Worm (Caenorhabditis elegans) whole organism, L3 larva: ENCODE measurements around the gene C03H12.1.

Source experiments
- ama-1 ChIP-seq: fragments of 150-350 bp; optimal IDR thresholded peaks from 2 replicates; lab custom pipeline; 2018
- ceh-16 ChIP-seq: sonication (generic microtip); optimal IDR thresholded peaks from 2 replicates; lab custom pipeline; 2017; ENCODE audit warnings: missing biosample characterization, missing genetic modification characterization
- mdl-1 ChIP-seq: fragments of 150-350 bp; optimal IDR thresholded peaks from 2 replicates; lab custom pipeline; 2014; ENCODE audit warnings: missing biosample characterization, missing genetic modification characterization
- nhr-237 ChIP-seq: fragments of 150-350 bp; optimal IDR thresholded peaks from 2 replicates; lab custom pipeline; 2014; ENCODE audit warnings: missing biosample characterization, missing genetic modification characterization
- nhr-28 ChIP-seq: fragments of 150-350 bp; optimal IDR thresholded peaks from 2 replicates; lab custom pipeline; 2014; ENCODE audit warnings: missing biosample characterization, missing genetic modification characterization
- nhr-76 ChIP-seq: fragments of 150-350 bp; sonication (generic microtip); optimal IDR thresholded peaks from 5 replicates; lab custom pipeline; 2014; ENCODE audit warnings: missing biosample characterization, missing genetic modification characterization
- pqm-1 ChIP-seq: fragments of 150-350 bp; optimal IDR thresholded peaks from 2 replicates; lab custom pipeline; 2017; ENCODE audit warnings: missing biosample characterization, missing genetic modification characterization, inconsistent platforms
- skn-1 ChIP-seq: fragments of 150-350 bp; optimal IDR thresholded peaks from 2 replicates; lab custom pipeline; 2014; ENCODE audit warnings: missing biosample characterization, missing genetic modification characterization
- zag-1 ChIP-seq: fragments of 150-350 bp; optimal IDR thresholded peaks from 2 replicates; lab custom pipeline; 2014; ENCODE audit warnings: missing biosample characterization, missing genetic modification characterization

DNA sequence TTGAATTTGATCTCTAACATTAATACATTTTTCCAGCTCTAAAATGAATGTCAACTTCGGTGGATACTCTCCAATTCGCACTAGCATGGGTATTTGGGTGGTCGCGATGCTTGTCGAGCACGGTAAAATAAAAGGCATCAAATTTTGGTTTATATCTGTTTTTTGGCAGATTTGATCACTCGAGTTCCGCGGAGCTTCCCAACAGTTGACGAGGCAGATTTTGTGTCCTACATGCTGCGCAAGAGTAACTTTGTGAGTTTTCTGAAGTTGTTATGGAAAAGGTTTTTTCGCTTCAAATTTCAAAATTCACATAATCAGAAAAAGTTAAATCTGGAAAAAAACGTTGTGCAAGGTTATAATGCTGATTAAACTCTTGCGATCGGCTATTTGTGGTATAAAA is 47.9 kb upstream of the C03H12.1 start:
- no peak for TF ChIP-seq nhr-28
- TF ChIP-seq ama-1 (lab: Kevin White, UChicago), result no peak
- no peak for TF ChIP-seq nhr-237 (tag; lab: Kevin White, UChicago)
- TF ChIP-seq nhr-76 (tag; lab: Kevin White, UChicago), result no peak
- no peak for TF ChIP-seq zag-1 (tag; lab: Kevin White, UChicago)
- no peak for TF ChIP-seq mdl-1
- no peak for TF ChIP-seq skn-1 (tag; lab: Kevin White, UChicago)
- no peak for TF ChIP-seq ceh-16 (tag; lab: Kevin White, UChicago)
- TF ChIP-seq pqm-1 (tag; lab: Kevin White, UChicago), result no peak
